Fruit fly (Drosophila melanogaster) whole organism, embryonic: ENCODE results near the gene Shmt.

Source experiments
- Abd-B ChIP-seq: fragments of 200-800 bp; sonication (Bioruptor generic); optimal IDR thresholded peaks from 2 replicates; lab custom pipeline; 2018; ENCODE audit warnings: missing biosample characterization, mild to moderate bottlenecking, missing genetic modification characterization, moderate library complexity
- CG12071 ChIP-seq: fragments of 200-800 bp; sonication (Bioruptor generic); optimal IDR thresholded peaks from 3 replicates; lab custom pipeline; 2018; ENCODE audit warnings: missing biosample characterization, mild to moderate bottlenecking, missing genetic modification characterization
- CG5953 ChIP-seq: fragments of 200-800 bp; sonication (Bioruptor generic); IDR thresholded peaks from 2 replicates; pipeline ENCODE4 v1.3.6; 2022; ENCODE audit warnings: missing biosample characterization, missing genetic modification characterization
- CHES-1-like ChIP-seq: fragments of 200-800 bp; sonication (Bioruptor generic); optimal IDR thresholded peaks from 2 replicates; lab custom pipeline; 2016; ENCODE audit warnings: missing biosample characterization, missing genetic modification characterization
- CTCF ChIP-seq: fragments of 200-800 bp; sonication (Bioruptor generic); optimal IDR thresholded peaks from 2 replicates; lab custom pipeline; 2017; ENCODE audit warnings: missing biosample characterization, mild to moderate bottlenecking, missing genetic modification characterization, moderate library complexity
- Hr3 ChIP-seq: fragments of 200-800 bp; sonication (Bioruptor generic); optimal IDR thresholded peaks from 3 replicates; lab custom pipeline; 2016; ENCODE audit warnings: missing biosample characterization, missing genetic modification characterization
- Lim3 ChIP-seq: fragments of 200-800 bp; sonication (Bioruptor generic); IDR thresholded peaks from 2 replicates; pipeline ENCODE4 v1.3.6; 2022; ENCODE audit warnings: missing biosample characterization, missing genetic modification characterization
- Lpt ChIP-seq: fragments of >200 bp; optimal IDR thresholded peaks from 2 replicates; lab custom pipeline; 2018; ENCODE audit warnings: missing biosample characterization, missing genetic modification characterization
- br ChIP-seq: fragments of >200 bp; optimal IDR thresholded peaks from 2 replicates; lab custom pipeline; 2017
- bsh ChIP-seq, 2 experiments: fragments of 200-800 bp; sonication (Bioruptor generic); optimal IDR thresholded peaks; 2 replicates each; lab custom pipeline; 2017 to 2018; ENCODE audit warnings: mild to moderate bottlenecking in 2 of 2, missing biosample characterization in 2 of 2, missing genetic modification characterization in 2 of 2, moderate library complexity in 1 of 2
- lab ChIP-seq: fragments of 200-800 bp; sonication (Bioruptor generic); optimal IDR thresholded peaks from 3 replicates; lab custom pipeline; 2017; ENCODE audit warnings: missing biosample characterization, missing genetic modification characterization, mild to moderate bottlenecking, moderate library complexity, missing genetic modification reagents
- sens ChIP-seq: fragments of 200-800 bp; sonication (Bioruptor generic); peaks from one replicate; lab custom pipeline; 2016; ENCODE audit warnings: missing biosample characterization, missing genetic modification characterization
- shn ChIP-seq: fragments of 200-800 bp; sonication (Bioruptor generic); optimal IDR thresholded peaks from 3 replicates; lab custom pipeline; 2016; ENCODE audit warnings: missing biosample characterization, missing genetic modification characterization
- zfh2 ChIP-seq: fragments of 200-800 bp; sonication (Bioruptor generic); optimal IDR thresholded peaks from 2 replicates; lab custom pipeline; 2016; ENCODE audit warnings: missing biosample characterization, missing genetic modification characterization

- TF ChIP-seq bsh (GFP tag; optimal IDR thresholded peaks at IDR 0.05; lab: Kevin White, UChicago) (no peak), CG12071 (GFP tag; lab: Kevin White, UChicago) (no peak), Hr3 (GFP tag; lab: Kevin White, UChicago) (no peak), Lim3 (GFP tag; lab: Robert Waterston, UW) (no peak), CTCF (GFP tag; lab: Kevin White, UChicago) (no peak), sens (no peak), Abd-B (GFP tag; lab: Kevin White, UChicago) (no peak), CHES-1-like (GFP tag; lab: Kevin White, UChicago) (no peak), br (no peak), Lpt (GFP tag; lab: Kevin White, UChicago) (no peak), zfh2 (no peak), shn (GFP tag; lab: Kevin White, UChicago) (no peak), lab (GFP tag; lab: Kevin White, UChicago) (peak; percentile 33), CG5953 (GFP tag; lab: Robert Waterston, UW) (no peak)
Observed at dm6 chrX:5947870-5948498, 31.4 kb upstream of the Shmt start, which contains the start of gene CG6041.
